Fruit fly (Drosophila melanogaster) whole organism, wandering third instar larva: ENCODE measurements around the gene Mvb12.

Experiments used
- Abd-B ChIP-seq: fragments of >200 bp; optimal IDR thresholded peaks from 2 replicates; lab custom pipeline; 2017; ENCODE audit warnings: missing biosample characterization, missing genetic modification characterization
- CG9705 ChIP-seq: fragments of 200-800 bp; sonication (Bioruptor generic); optimal IDR thresholded peaks from 2 replicates; lab custom pipeline; 2018; ENCODE audit warnings: missing biosample characterization, mild to moderate bottlenecking, missing genetic modification characterization
- CrebA ChIP-seq: fragments of 200-800 bp; sonication (Bioruptor generic); optimal IDR thresholded peaks from 2 replicates; lab custom pipeline; 2016; ENCODE audit warnings: missing biosample characterization, mild to moderate bottlenecking, missing genetic modification characterization, borderline replicate concordance
- Dfd ChIP-seq: fragments of >200 bp; optimal IDR thresholded peaks from 2 replicates; lab custom pipeline; 2017; ENCODE audit warnings: missing biosample characterization, missing genetic modification characterization
- GATAd ChIP-seq: sonication (Bioruptor generic); optimal IDR thresholded peaks from 2 replicates; lab custom pipeline; 2016; ENCODE audit warnings: missing biosample characterization, missing genetic modification characterization
- HLH106 ChIP-seq: fragments of 200-800 bp; optimal IDR thresholded peaks from 3 replicates; lab custom pipeline; 2019; ENCODE audit warnings: missing biosample characterization, mild to moderate bottlenecking, missing genetic modification characterization, moderate library complexity
- Hnf4 ChIP-seq: fragments of 200-800 bp; sonication (Bioruptor generic); optimal IDR thresholded peaks from 2 replicates; lab custom pipeline; 2016; ENCODE audit warnings: missing biosample characterization, mild to moderate bottlenecking, missing genetic modification characterization
- Hr78 ChIP-seq: fragments of >200 bp; optimal IDR thresholded peaks from 2 replicates; lab custom pipeline; 2017; ENCODE audit warnings: missing biosample characterization, missing genetic modification characterization
- Hr83 ChIP-seq: fragments of 200-300 bp; sonication (Bioruptor generic); optimal IDR thresholded peaks from 2 replicates; lab custom pipeline; 2016; ENCODE audit warnings: missing biosample characterization, mild to moderate bottlenecking, missing genetic modification characterization, moderate library complexity; ENCODE audit not compliant: poor library complexity, severe bottlenecking
- Jra ChIP-seq: sonication (Bioruptor generic); optimal IDR thresholded peaks from 2 replicates; lab custom pipeline; 2016; ENCODE audit warnings: missing biosample characterization, missing genetic modification characterization
- Mio ChIP-seq: sonication (Bioruptor generic); optimal IDR thresholded peaks from 2 replicates; lab custom pipeline; 2016; ENCODE audit warnings: missing biosample characterization, missing genetic modification characterization
- Myc ChIP-seq: fragments of >200 bp; optimal IDR thresholded peaks from 2 replicates; lab custom pipeline; 2017
- N ChIP-seq: fragments of >200 bp; optimal IDR thresholded peaks from 2 replicates; lab custom pipeline; 2018; ENCODE audit warnings: missing biosample characterization, missing external identifiers, missing genetic modification characterization
- OdsH ChIP-seq: fragments of 200-800 bp; sonication (Bioruptor generic); optimal IDR thresholded peaks from 2 replicates; lab custom pipeline; 2016; ENCODE audit warnings: missing biosample characterization, mild to moderate bottlenecking, missing genetic modification characterization
- Rel ChIP-seq, 2 experiments: fragments of 200-800 bp; sonication (Bioruptor generic) in 1 of 2; optimal IDR thresholded peaks; 2 replicates in 1 of 2; 3 replicates in 1 of 2; lab custom pipeline; 2016 to 2019; ENCODE audit warnings: mild to moderate bottlenecking in 2 of 2, missing biosample characterization in 2 of 2, missing genetic modification characterization in 2 of 2, moderate library complexity in 1 of 2
- Sp1 ChIP-seq: fragments of 200-800 bp; sonication (Bioruptor generic); optimal IDR thresholded peaks from 3 replicates; lab custom pipeline; 2019; ENCODE audit warnings: missing biosample characterization, mild to moderate bottlenecking, missing genetic modification characterization, moderate library complexity
- Vsx2 ChIP-seq: fragments of 200-300, 225-300 bp; sonication (Bioruptor generic); optimal IDR thresholded peaks from 2 replicates; lab custom pipeline; 2018; ENCODE audit warnings: missing biosample characterization, missing genetic modification characterization; ENCODE audit not compliant: partially characterized antibody
- br ChIP-seq: fragments of 200-800 bp; sonication (Bioruptor generic); optimal IDR thresholded peaks from 2 replicates; lab custom pipeline; 2016; ENCODE audit warnings: missing biosample characterization, missing genetic modification characterization
- brk ChIP-seq: fragments of 200-800 bp; sonication (Bioruptor generic); optimal IDR thresholded peaks from 2 replicates; lab custom pipeline; 2016; ENCODE audit warnings: missing biosample characterization, mild to moderate bottlenecking, missing genetic modification characterization
- dmrt93B ChIP-seq: fragments of 200-800 bp; sonication (Bioruptor generic); optimal IDR thresholded peaks from 2 replicates; lab custom pipeline; 2018; ENCODE audit warnings: missing biosample characterization, mild to moderate bottlenecking, missing genetic modification characterization
- ey ChIP-seq: fragments of 200-800 bp; sonication (Bioruptor generic); optimal IDR thresholded peaks from 2 replicates; lab custom pipeline; 2016; ENCODE audit warnings: missing biosample characterization, missing genetic modification characterization
- foxo ChIP-seq, 2 experiments: fragments of 200-800 bp; sonication (Bioruptor generic); optimal IDR thresholded peaks; 2 replicates in 1 of 2; 3 replicates in 1 of 2; lab custom pipeline; 2016 to 2017; ENCODE audit warnings: missing biosample characterization in 2 of 2, missing genetic modification characterization in 2 of 2
- fru ChIP-seq: fragments of 200-800 bp; sonication (Bioruptor generic); optimal IDR thresholded peaks from 3 replicates; lab custom pipeline; 2016; ENCODE audit warnings: missing biosample characterization, mild to moderate bottlenecking, missing genetic modification characterization
- h ChIP-seq: fragments of 200-800 bp; sonication (Bioruptor generic); optimal IDR thresholded peaks from 3 replicates; lab custom pipeline; 2016; ENCODE audit warnings: missing biosample characterization, mild to moderate bottlenecking, missing genetic modification characterization
- lola ChIP-seq: fragments of >200 bp; optimal IDR thresholded peaks from 2 replicates; lab custom pipeline; 2017; ENCODE audit warnings: missing biosample characterization, missing genetic modification characterization
- psq ChIP-seq: fragments of 200-800 bp; sonication (Bioruptor generic); optimal IDR thresholded peaks from 3 replicates; lab custom pipeline; 2017; ENCODE audit warnings: missing biosample characterization, mild to moderate bottlenecking, missing genetic modification characterization, moderate library complexity
- rgr ChIP-seq: fragments of 200-800 bp; sonication (Bioruptor generic); optimal IDR thresholded peaks from 3 replicates; lab custom pipeline; 2016; ENCODE audit warnings: missing biosample characterization, mild to moderate bottlenecking, missing genetic modification characterization
- sage ChIP-seq: fragments of 200-800 bp; sonication (Bioruptor generic); optimal IDR thresholded peaks from 2 replicates; lab custom pipeline; 2016; ENCODE audit warnings: missing biosample characterization, mild to moderate bottlenecking, missing genetic modification characterization
- tai ChIP-seq: sonication (Bioruptor generic); optimal IDR thresholded peaks from 2 replicates; lab custom pipeline; 2016; ENCODE audit warnings: missing biosample characterization, missing genetic modification characterization
- usp ChIP-seq: fragments of >200 bp; optimal IDR thresholded peaks from 2 replicates; lab custom pipeline; 2017; ENCODE audit warnings: missing biosample characterization, missing genetic modification characterization
- woc ChIP-seq: sonication (Bioruptor generic); optimal IDR thresholded peaks from 2 replicates; lab custom pipeline; 2016; ENCODE audit warnings: missing biosample characterization, mild to moderate bottlenecking, missing genetic modification characterization

Mvb12 gene

DNA sequence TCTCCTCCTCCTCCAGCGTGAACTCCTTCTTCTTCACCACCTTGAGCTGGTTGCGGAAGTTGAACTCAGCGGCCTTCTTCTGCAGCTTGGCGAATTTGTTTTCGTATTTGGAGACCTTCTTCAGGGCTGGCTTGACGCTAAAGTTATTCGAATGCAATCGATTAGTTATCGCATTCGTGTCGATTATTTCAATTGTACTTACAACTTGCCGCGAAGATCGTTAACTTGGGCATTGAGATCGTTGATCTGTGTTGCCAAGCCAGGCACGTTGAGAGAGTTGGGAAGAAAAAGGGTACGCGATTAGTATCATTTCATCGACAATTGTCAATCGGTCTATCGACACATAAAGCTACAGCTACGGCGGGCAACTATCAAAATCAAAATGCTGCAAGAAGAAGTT lies 5.6 kb upstream of the Mvb12 start:
- no peak for TF ChIP-seq Myc (lab: Kevin White, UChicago)
- TF ChIP-seq lola (GFP tag; lab: Kevin White, UChicago) = no peak
- TF ChIP-seq Hnf4 (GFP tag; lab: Kevin White, UChicago) = no peak
- no peak for TF ChIP-seq ey (GFP tag; lab: Kevin White, UChicago)
- TF ChIP-seq Sp1 (GFP tag; lab: Kevin White, UChicago) = no peak

DNA sequence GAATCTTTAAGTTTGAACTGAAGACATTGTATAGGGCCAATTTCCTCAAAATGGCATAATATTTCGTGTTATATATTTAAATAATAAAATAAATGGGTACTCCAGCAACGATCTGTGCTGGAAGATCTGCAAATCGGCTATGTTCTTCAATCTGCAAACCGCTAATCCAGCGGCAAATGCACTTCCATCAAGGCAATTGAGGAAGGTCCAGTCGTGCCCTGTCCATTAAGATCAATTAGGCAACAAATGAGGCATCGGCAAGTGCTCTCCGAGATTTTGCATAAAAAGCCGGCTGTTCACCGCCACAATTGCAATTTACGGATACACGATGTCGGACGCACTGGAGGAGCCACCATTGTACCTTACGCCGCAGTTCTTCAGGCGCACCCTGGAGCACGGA lies 2.2 kb upstream of the Mvb12 start, which contains the start of gene CG7135:
TSS of gene CG7135 (plus strand) at position 301 of the 400 bp plus-strand sequence.
- TF ChIP-seq CG9705 (GFP tag; lab: Kevin White, UChicago) = no peak
- no peak for TF ChIP-seq Dfd (GFP tag; lab: Kevin White, UChicago)
- no peak for TF ChIP-seq GATAd (GFP tag; lab: Kevin White, UChicago)
- no peak for TF ChIP-seq psq (GFP tag; lab: Kevin White, UChicago)
- TF ChIP-seq foxo (GFP tag; optimal IDR thresholded peaks at IDR 0.05; lab: Kevin White, UChicago) = no peak
- no peak for TF ChIP-seq Jra (GFP tag; lab: Kevin White, UChicago)
- no peak for TF ChIP-seq Mio (GFP tag; lab: Kevin White, UChicago)
- TF ChIP-seq, all 38 proteins: peak for 0

DNA sequence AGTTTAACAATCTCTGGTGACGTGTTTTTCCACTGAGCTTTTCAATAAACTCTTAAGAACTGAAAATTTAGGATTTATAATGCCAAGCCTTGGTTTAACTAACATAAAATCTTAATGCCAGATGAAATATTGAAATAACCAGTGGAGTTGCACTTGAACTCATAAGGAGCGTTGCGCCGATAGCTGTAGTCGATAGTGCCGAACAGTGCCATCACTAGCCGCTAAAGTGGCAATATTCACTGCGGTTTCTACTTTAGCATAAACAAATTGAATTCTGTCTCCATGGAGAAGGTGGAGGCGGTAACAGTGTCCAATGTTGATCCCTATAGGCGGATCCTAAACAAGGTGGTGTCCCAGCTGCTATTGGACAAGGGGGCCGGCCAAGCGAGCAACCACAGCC lies 664 bp upstream of the Mvb12 start, which contains the start of gene Taf8:
TSS of gene Taf8 (plus strand) at position 193 of the 400 bp plus-strand sequence.
- TF ChIP-seq woc (no peak), HLH106 (peak; percentile 10), Hr83 (GFP tag; lab: Kevin White, UChicago) (peak; percentile 5), brk (no peak), foxo (GFP tag; optimal IDR thresholded peaks at IDR 0.05; lab: Kevin White, UChicago) (peak in 1 of 2 experiments; percentile 11)

DNA sequence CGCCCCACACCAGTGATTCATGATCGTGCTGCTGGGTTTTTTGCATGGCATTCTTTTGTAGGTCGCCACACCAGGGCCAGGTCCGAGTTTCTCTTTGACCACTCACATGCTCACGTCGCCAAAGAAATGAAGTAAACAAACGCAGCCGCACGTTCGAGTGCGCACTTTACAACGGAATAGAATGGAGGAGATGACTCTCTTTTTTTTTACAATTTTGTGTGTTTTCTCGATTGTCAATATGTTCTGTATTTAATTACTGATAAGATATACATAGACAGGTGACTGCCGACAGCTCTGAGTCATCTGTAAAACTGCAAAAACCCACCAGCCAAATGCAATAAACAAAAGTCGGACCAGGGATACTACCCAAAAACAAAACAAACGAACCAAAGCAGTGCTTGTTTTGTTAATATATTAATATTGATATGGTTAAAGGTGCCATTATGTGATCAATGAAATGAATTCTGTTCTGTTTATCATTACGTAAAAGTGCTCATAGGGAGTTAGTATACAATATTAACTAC lies 906 bp downstream of the Mvb12 start:
- no peak for TF ChIP-seq usp (GFP tag; lab: Kevin White, UChicago)
- no peak for TF ChIP-seq Rel (GFP tag; optimal IDR thresholded peaks at IDR 0.05; lab: Kevin White, UChicago)
- TF ChIP-seq Rel (tag; optimal IDR thresholded peaks at IDR 0.05; lab: Kevin White, UChicago) = peak; percentile 65
- no peak for TF ChIP-seq Sp1 (GFP tag; lab: Kevin White, UChicago)
- TF ChIP-seq N = no peak
- no peak for TF ChIP-seq brk

DNA sequence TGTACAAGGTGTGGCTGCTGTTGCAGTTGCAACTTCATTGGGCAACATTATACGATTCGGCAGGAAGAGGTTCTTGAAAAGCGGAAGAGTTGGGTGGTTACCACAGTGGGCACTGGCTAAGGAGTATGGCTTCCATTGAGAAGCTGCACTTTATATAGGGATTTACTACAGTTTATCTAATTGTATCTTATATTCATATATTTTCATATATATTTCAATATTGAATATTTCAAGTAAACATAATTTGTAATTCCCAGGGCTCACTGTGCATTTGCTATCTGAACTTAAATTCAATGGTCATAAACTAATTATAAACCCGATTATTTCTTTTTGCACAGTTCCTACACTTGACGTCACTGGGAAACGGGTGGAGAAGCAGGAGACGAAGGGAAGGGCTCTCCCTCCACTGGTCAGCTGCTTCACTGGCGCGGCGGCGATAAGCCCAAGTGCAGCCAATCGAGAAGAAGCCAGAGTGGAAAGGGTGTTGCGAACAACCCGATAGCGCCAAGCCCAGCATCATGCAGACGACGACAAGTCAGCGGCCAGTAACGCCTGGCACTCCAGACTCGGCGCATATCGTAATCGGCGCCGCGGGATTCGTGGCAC lies 6.3 kb downstream of the Mvb12 start:
- TF ChIP-seq ey (GFP tag; lab: Kevin White, UChicago) (peak; percentile 41), dmrt93B (GFP tag; lab: Kevin White, UChicago) (peak; percentile 28), N (no peak), Rel (GFP tag; optimal IDR thresholded peaks at IDR 0.05; lab: Kevin White, UChicago) (no peak), Rel (tag; optimal IDR thresholded peaks at IDR 0.05; lab: Kevin White, UChicago) (no peak), Hr78 (no peak), OdsH (GFP tag; lab: Kevin White, UChicago) (peak; percentile 65), CrebA (GFP tag; lab: Kevin White, UChicago) (no peak), usp (GFP tag; lab: Kevin White, UChicago) (no peak), rgr (GFP tag; lab: Kevin White, UChicago) (peak; percentile 69), br (GFP tag; lab: Kevin White, UChicago) (peak; percentile 14), tai (GFP tag; lab: Kevin White, UChicago) (no peak), Sp1 (GFP tag; lab: Kevin White, UChicago) (peak; percentile 59), woc (no peak), Dfd (GFP tag; lab: Kevin White, UChicago) (no peak), HLH106 (peak; percentile 45), h (GFP tag; lab: Kevin White, UChicago) (peak; percentile 68), sage (GFP tag; lab: Kevin White, UChicago) (no peak), psq (GFP tag; lab: Kevin White, UChicago) (peak; percentile 63), foxo (GFP tag; optimal IDR thresholded peaks at IDR 0.05; lab: Kevin White, UChicago) (peak in 1 of 2 experiments; percentile 78), Abd-B (GFP tag; lab: Kevin White, UChicago) (no peak), Mio (GFP tag; lab: Kevin White, UChicago) (no peak), lola (GFP tag; lab: Kevin White, UChicago) (no peak), Hnf4 (GFP tag; lab: Kevin White, UChicago) (peak; percentile 43), Myc (lab: Kevin White, UChicago) (no peak), GATAd (GFP tag; lab: Kevin White, UChicago) (no peak), fru (peak; percentile 50), Hr83 (GFP tag; lab: Kevin White, UChicago) (no peak), Jra (GFP tag; lab: Kevin White, UChicago) (no peak), Vsx2 (no peak)
